Fruit fly (Drosophila melanogaster) whole organism, embryonic: Measurements from ENCODE around the gene Argp.

Experiments used
- Abd-B ChIP-seq: fragments of 200-800 bp; sonication (Bioruptor generic); optimal IDR thresholded peaks from 2 replicates; lab custom pipeline; 2018; ENCODE audit warnings: missing biosample characterization, mild to moderate bottlenecking, missing genetic modification characterization, moderate library complexity
- Bgb ChIP-seq: fragments of 200-800 bp; sonication (Bioruptor generic); IDR thresholded peaks from 2 replicates; pipeline ENCODE4 v1.3.6; 2022; ENCODE audit warnings: missing biosample characterization, missing genetic modification characterization; ENCODE audit not compliant: partially characterized antibody
- Bteb2 ChIP-seq: fragments of 200-800 bp; sonication (Bioruptor generic); optimal IDR thresholded peaks from 2 replicates; lab custom pipeline; 2016; ENCODE audit warnings: missing biosample characterization, missing genetic modification characterization
- CG10147 ChIP-seq: fragments of 200-800 bp; sonication (Bioruptor generic); optimal IDR thresholded peaks from 2 replicates; lab custom pipeline; 2019; ENCODE audit warnings: missing biosample characterization, mild to moderate bottlenecking, missing genetic modification characterization, moderate library complexity
- CG10543 ChIP-seq: fragments of 200-800 bp; sonication (Bioruptor generic); optimal IDR thresholded peaks from 3 replicates; lab custom pipeline; 2017; ENCODE audit warnings: missing biosample characterization, mild to moderate bottlenecking, missing genetic modification characterization, moderate library complexity
- CG11085 ChIP-seq: fragments of 200-800 bp; sonication (Bioruptor generic); IDR thresholded peaks from 2 replicates; pipeline ENCODE4 v1.3.6; 2022; ENCODE audit warnings: missing biosample characterization, missing genetic modification characterization
- CG11093 ChIP-seq: fragments of 200-800 bp; sonication (Bioruptor generic); IDR thresholded peaks from 3 replicates; pipeline ENCODE4 v1.3.6; 2022; ENCODE audit warnings: missing biosample characterization, missing genetic modification characterization
- CG12236 ChIP-seq: fragments of 200-800 bp; sonication (Bioruptor generic); optimal IDR thresholded peaks from 2 replicates; lab custom pipeline; 2016; ENCODE audit warnings: missing biosample characterization, missing genetic modification characterization
- CG13123 ChIP-seq: fragments of 200-800 bp; sonication (Bioruptor generic); optimal IDR thresholded peaks from 2 replicates; lab custom pipeline; 2016; ENCODE audit warnings: missing biosample characterization, missing genetic modification characterization
- CG13775 ChIP-seq: fragments of 200-800 bp; sonication (Bioruptor generic); optimal IDR thresholded peaks from 3 replicates; lab custom pipeline; 2017; ENCODE audit warnings: missing biosample characterization, mild to moderate bottlenecking, missing genetic modification characterization
- CG13894 ChIP-seq: fragments of 200-800 bp; sonication (Bioruptor generic); optimal IDR thresholded peaks from 3 replicates; lab custom pipeline; 2018; ENCODE audit warnings: missing biosample characterization, mild to moderate bottlenecking, missing genetic modification characterization, moderate library complexity
- CG15011 ChIP-seq: fragments of 200-800 bp; sonication (Bioruptor generic); optimal IDR thresholded peaks from 3 replicates; lab custom pipeline; 2018; ENCODE audit warnings: missing biosample characterization, mild to moderate bottlenecking, missing genetic modification characterization
- CG16779 ChIP-seq: fragments of 200-800 bp; sonication (Bioruptor generic); IDR thresholded peaks from 2 replicates; pipeline ENCODE4 v1.3.6; 2022; ENCODE audit warnings: missing biosample characterization, missing genetic modification characterization
- CG16863 ChIP-seq: fragments of 200-800 bp; sonication (Bioruptor generic); optimal IDR thresholded peaks from 3 replicates; lab custom pipeline; 2016; ENCODE audit warnings: missing biosample characterization, missing genetic modification characterization
- CG17186 ChIP-seq: fragments of 200-800 bp; sonication (Bioruptor generic); optimal IDR thresholded peaks from 3 replicates; lab custom pipeline; 2017; ENCODE audit warnings: missing biosample characterization, missing genetic modification reagents, missing genetic modification characterization
- CG17361 ChIP-seq: fragments of 200-800 bp; sonication (Bioruptor generic); IDR thresholded peaks from 3 replicates; pipeline ENCODE4 v1.3.6; 2022; ENCODE audit warnings: missing biosample characterization, missing genetic modification characterization
- CG31224 ChIP-seq: fragments of 200-800 bp; sonication (Bioruptor generic); IDR thresholded peaks from 2 replicates; pipeline ENCODE4 v1.3.6; 2022; ENCODE audit warnings: missing biosample characterization, missing genetic modification characterization
- CG3407 ChIP-seq: fragments of 200-800 bp; sonication (Bioruptor generic); optimal IDR thresholded peaks from 2 replicates; lab custom pipeline; 2018; ENCODE audit warnings: missing biosample characterization, mild to moderate bottlenecking, missing genetic modification characterization
- CG42726 ChIP-seq: fragments of 200-800 bp; sonication (Bioruptor generic); IDR thresholded peaks from 2 replicates; pipeline ENCODE4 v1.3.6; 2022; ENCODE audit warnings: missing biosample characterization, missing genetic modification characterization; ENCODE audit not compliant: partially characterized antibody
- CG6175 ChIP-seq: fragments of 200-800 bp; sonication (Bioruptor generic); IDR thresholded peaks from 3 replicates; pipeline ENCODE4 v1.3.6; 2022; ENCODE audit warnings: missing biosample characterization, missing genetic modification characterization
- CG6689 ChIP-seq: fragments of 200-800 bp; sonication (Bioruptor generic); IDR thresholded peaks from 2 replicates; pipeline ENCODE4 v1.3.6; 2022; ENCODE audit warnings: missing biosample characterization, missing genetic modification characterization
- CG7987 ChIP-seq: fragments of 200-800 bp; sonication (Bioruptor generic); optimal IDR thresholded peaks from 2 replicates; lab custom pipeline; 2018; ENCODE audit warnings: missing biosample characterization, mild to moderate bottlenecking, missing genetic modification characterization, moderate library complexity
- CG8359 ChIP-seq: fragments of 200-800 bp; sonication (Bioruptor generic); optimal IDR thresholded peaks from 2 replicates; lab custom pipeline; 2017; ENCODE audit warnings: missing biosample characterization, mild to moderate bottlenecking, missing genetic modification characterization, borderline replicate concordance
- Dp ChIP-seq: fragments of 200-800 bp; sonication (Bioruptor generic); optimal IDR thresholded peaks from 2 replicates; lab custom pipeline; 2018; ENCODE audit warnings: missing biosample characterization, mild to moderate bottlenecking, missing genetic modification characterization, moderate library complexity
- HLH3B ChIP-seq: fragments of 200-800 bp; sonication (Bioruptor generic); IDR thresholded peaks from 2 replicates; pipeline ENCODE4 v1.3.6; 2022; ENCODE audit warnings: missing biosample characterization, missing genetic modification characterization
- HmgD ChIP-seq: fragments of 200-800 bp; sonication (Bioruptor generic); optimal IDR thresholded peaks from 3 replicates; lab custom pipeline; 2016; ENCODE audit warnings: missing biosample characterization, missing genetic modification characterization
- Max ChIP-seq: fragments of 200-800 bp; sonication (Bioruptor generic); optimal IDR thresholded peaks from 2 replicates; lab custom pipeline; 2016; ENCODE audit warnings: missing biosample characterization, mild to moderate bottlenecking, missing genetic modification characterization
- NC2β ChIP-seq: fragments of 200-800 bp; sonication (Bioruptor generic); optimal IDR thresholded peaks from 2 replicates; lab custom pipeline; 2016; ENCODE audit warnings: missing biosample characterization, missing genetic modification characterization
- NK7.1 ChIP-seq: fragments of 200-800 bp; sonication (Bioruptor generic); optimal IDR thresholded peaks from 3 replicates; lab custom pipeline; 2016; ENCODE audit warnings: missing biosample characterization, missing genetic modification characterization
- Poxn ChIP-seq: fragments of 200-800 bp; sonication (Bioruptor generic); IDR thresholded peaks from 2 replicates; pipeline ENCODE4 v1.3.6; 2022; ENCODE audit warnings: missing biosample characterization, missing genetic modification characterization
- Rfx ChIP-seq: fragments of 200-800 bp; sonication (Bioruptor generic); IDR thresholded peaks from 2 replicates; pipeline ENCODE4 v1.3.6; 2022; ENCODE audit warnings: missing biosample characterization, missing genetic modification characterization
- Sin3A ChIP-seq: fragments of >200 bp; optimal IDR thresholded peaks from 2 replicates; lab custom pipeline; 2018
- YL-1 ChIP-seq: fragments of 200-800 bp; sonication (Bioruptor generic); optimal IDR thresholded peaks from 3 replicates; lab custom pipeline; 2017; ENCODE audit warnings: missing biosample characterization, mild to moderate bottlenecking, missing genetic modification characterization
- ara ChIP-seq: fragments of 200-800 bp; sonication (Bioruptor generic); IDR thresholded peaks from 2 replicates; pipeline ENCODE4 v1.3.6; 2022; ENCODE audit warnings: missing biosample characterization, missing genetic modification characterization
- ato ChIP-seq: fragments of 200-800 bp; sonication (Bioruptor generic); IDR thresholded peaks from 2 replicates; pipeline ENCODE4 v1.3.6; 2022; ENCODE audit warnings: missing biosample characterization, missing genetic modification characterization; ENCODE audit not compliant: partially characterized antibody
- caup ChIP-seq: fragments of 200-800 bp; sonication (Bioruptor generic); optimal IDR thresholded peaks from 3 replicates; lab custom pipeline; 2017; ENCODE audit warnings: missing biosample characterization, mild to moderate bottlenecking, missing genetic modification characterization, moderate library complexity; ENCODE audit not compliant: severe bottlenecking
- chm ChIP-seq: fragments of 200-800 bp; sonication (Bioruptor generic); IDR thresholded peaks from 2 replicates; pipeline ENCODE4 v1.3.6; 2022; ENCODE audit warnings: missing biosample characterization, missing genetic modification characterization
- crc ChIP-seq: fragments of 200-800 bp; sonication (Bioruptor generic); optimal IDR thresholded peaks from 2 replicates; lab custom pipeline; 2016; ENCODE audit warnings: missing biosample characterization, missing genetic modification characterization
- crol ChIP-seq: fragments of 200-800 bp; sonication (Bioruptor generic); IDR thresholded peaks from 2 replicates; pipeline ENCODE4 v1.3.6; 2022; ENCODE audit warnings: missing biosample characterization, missing genetic modification characterization
- dmrt99B ChIP-seq: fragments of 200-800 bp; sonication (Bioruptor generic); optimal IDR thresholded peaks from 2 replicates; lab custom pipeline; 2018; ENCODE audit warnings: missing biosample characterization, mild to moderate bottlenecking, missing genetic modification characterization, moderate library complexity
- eyg ChIP-seq: fragments of 200-800 bp; sonication (Bioruptor generic); optimal IDR thresholded peaks from 3 replicates; lab custom pipeline; 2016; ENCODE audit warnings: missing biosample characterization, missing genetic modification characterization
- fd3F ChIP-seq: fragments of 200-800 bp; sonication (Bioruptor generic); optimal IDR thresholded peaks from 2 replicates; lab custom pipeline; 2018; ENCODE audit warnings: missing biosample characterization, mild to moderate bottlenecking, missing genetic modification characterization, moderate library complexity
- kay ChIP-seq: fragments of 200-800 bp; sonication (Bioruptor generic); optimal IDR thresholded peaks from 2 replicates; lab custom pipeline; 2016; ENCODE audit warnings: missing biosample characterization, missing genetic modification characterization
- knrl ChIP-seq: fragments of 200-800 bp; sonication (Bioruptor generic); IDR thresholded peaks from 3 replicates; pipeline ENCODE4 v1.3.6; 2022; ENCODE audit warnings: missing biosample characterization, missing genetic modification characterization; ENCODE audit not compliant: partially characterized antibody
- lab ChIP-seq: fragments of 200-800 bp; sonication (Bioruptor generic); optimal IDR thresholded peaks from 3 replicates; lab custom pipeline; 2017; ENCODE audit warnings: missing biosample characterization, missing genetic modification characterization, mild to moderate bottlenecking, moderate library complexity, missing genetic modification reagents
- otp ChIP-seq: fragments of 200-800 bp; sonication (Bioruptor generic); IDR thresholded peaks from 3 replicates; pipeline ENCODE4, ENCODE4 v1.3.6; 2022; ENCODE audit warnings: missing biosample characterization, missing genetic modification characterization
- row ChIP-seq: fragments of 200-800 bp; sonication (Bioruptor generic); IDR thresholded peaks from 3 replicates; pipeline ENCODE4 v1.3.6; 2022; ENCODE audit warnings: missing biosample characterization, missing genetic modification characterization
- tx ChIP-seq: fragments of 200-800 bp; sonication (Bioruptor generic); optimal IDR thresholded peaks from 2 replicates; lab custom pipeline; 2016; ENCODE audit warnings: missing biosample characterization, missing genetic modification characterization

Argp gene

DNA sequence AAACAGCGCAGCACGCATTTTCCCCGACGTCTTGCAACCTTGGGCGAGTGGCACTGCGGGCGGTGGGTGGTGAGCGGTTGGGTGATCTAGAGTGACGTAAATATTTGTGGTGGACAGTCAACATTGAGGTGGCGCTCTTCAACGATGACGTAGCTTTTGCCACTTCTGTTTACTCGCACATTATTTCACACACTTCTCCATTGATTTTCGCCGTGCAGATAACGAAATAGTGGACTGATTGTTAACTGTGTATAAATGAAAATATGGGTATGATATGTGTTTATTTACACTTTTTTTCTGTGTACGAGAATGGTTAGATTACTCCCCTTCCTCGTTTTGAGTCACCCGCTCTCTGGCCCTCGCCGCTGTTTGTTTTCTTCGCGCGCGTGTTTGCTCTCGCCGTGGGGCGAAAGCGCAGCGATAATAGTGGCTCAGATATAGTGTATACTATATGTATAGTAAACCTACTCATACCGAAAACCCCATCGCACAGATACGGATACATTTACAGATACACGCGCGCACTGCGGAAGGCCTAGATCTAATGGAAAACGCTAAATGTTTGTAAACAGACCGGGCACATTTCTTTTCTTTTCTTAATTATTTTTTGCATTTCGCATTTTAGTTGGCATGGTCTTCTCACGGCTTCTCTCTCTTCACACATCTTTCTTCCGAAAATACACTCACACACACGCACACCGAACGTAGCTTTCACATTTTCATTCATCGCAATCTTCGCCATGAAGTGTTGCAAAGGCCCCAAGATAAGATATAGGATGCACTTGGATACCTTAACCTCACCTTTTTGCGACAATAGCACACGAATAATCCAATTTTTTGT is 23.1 kb downstream of the Argp start, which contains the start of gene omd (continued):
- TF ChIP-seq CG12236 (GFP tag; lab: Kevin White, UChicago) (peak; percentile 61), CG6689 (GFP tag; lab: Robert Waterston, UW) (peak; percentile 54; the same call in 1 of the 2 replicates), tx (GFP tag; lab: Kevin White, UChicago) (peak; percentile 40), crc (GFP tag; lab: Kevin White, UChicago) (peak; percentile 48), CG17186 (GFP tag; lab: Kevin White, UChicago) (peak; percentile 69), row (GFP tag; lab: Robert Waterston, UW) (peak; percentile 72), Sin3A (no peak), CG15011 (GFP tag; lab: Kevin White, UChicago) (peak; percentile 70), CG10147 (peak; percentile 44), lab (GFP tag; lab: Kevin White, UChicago) (peak; percentile 87), Dp (GFP tag; lab: Kevin White, UChicago) (peak; percentile 9), Poxn (GFP tag; lab: Robert Waterston, UW) (peak; percentile 19; the same call in 1 of the 2 replicates), Max (GFP tag; lab: Kevin White, UChicago) (peak; percentile 31), HLH3B (GFP tag; lab: Robert Waterston, UW) (peak; percentile 59; the same call in 1 of the 2 replicates), fd3F (GFP tag; lab: Kevin White, UChicago) (no peak), ato (no peak), CG8359 (GFP tag; lab: Kevin White, UChicago) (peak; percentile 41), dmrt99B (tag; lab: Kevin White, UChicago) (no peak), kay (GFP tag; lab: Kevin White, UChicago) (peak; percentile 79), CG7987 (GFP tag; lab: Kevin White, UChicago) (peak; percentile 84), CG31224 (GFP tag; lab: Robert Waterston, UW) (peak; percentile 40; the same call in 1 of the 2 replicates), CG13775 (GFP tag; lab: Kevin White, UChicago) (peak; percentile 56), CG16779 (GFP tag; lab: Robert Waterston, UW) (0 out of 2 replicates have a peak, but pooled peaks have one; percentile 10), ara (GFP tag; lab: Robert Waterston, UW) (peak; percentile 75), knrl (no peak), CG42726 (GFP tag; lab: Robert Waterston, UW) (no peak), chm (peak; percentile 52; the same call in 1 of the 2 replicates), CG16863 (peak; percentile 54), Rfx (GFP tag; lab: Robert Waterston, UW) (peak; percentile 72), CG11093 (GFP tag; lab: Robert Waterston, UW) (no peak), HmgD (peak; percentile 9), crol (GFP tag; lab: Robert Waterston, UW) (peak; percentile 75), CG11085 (no peak), NC2β (GFP tag; lab: Kevin White, UChicago) (peak; percentile 64), CG13123 (GFP tag; lab: Kevin White, UChicago) (peak; percentile 33), CG10543 (GFP tag; lab: Kevin White, UChicago) (peak; percentile 83), CG17361 (GFP tag; lab: Robert Waterston, UW) (no peak), CG3407 (GFP tag; lab: Kevin White, UChicago) (peak; percentile 81), CG6175 (GFP tag; lab: Robert Waterston, UW) (no peak), eyg (peak; percentile 69), YL-1 (GFP tag; lab: Kevin White, UChicago) (peak; percentile 56), Abd-B (GFP tag; lab: Kevin White, UChicago) (no peak), otp (GFP tag; lab: Robert Waterston, UW) (peak; percentile 75; the same call in 1 of the 3 replicates), NK7.1 (GFP tag; lab: Kevin White, UChicago) (peak; percentile 53), Bteb2 (peak; percentile 42), caup (GFP tag; lab: Kevin White, UChicago) (peak; percentile 77), Bgb (GFP tag; lab: Robert Waterston, UW) (0 out of 2 replicates have a peak, but pooled peaks have one; percentile 15), CG13894 (tag; lab: Kevin White, UChicago) (no peak)
